Fruit fly (Drosophila melanogaster) S2 (cell line): Measurements from ENCODE around the gene Ser12.

ENCODE experiments used
- CG8478 ChIP-seq: fragments of >200 bp; optimal IDR thresholded peaks from 2 replicates; lab custom pipeline; 2018
- CTCF ChIP-seq, 2 experiments: fragments of >200 bp; optimal IDR thresholded peaks; 2 replicates each; lab custom pipeline; 2018

- TF ChIP-seq CG8478 = no peak
- no peak for TF ChIP-seq CTCF (optimal IDR thresholded peaks at IDR 0.05; lab: Kevin White, UChicago)
These were observed 12.9 kb downstream of the Ser12 start, which contains the start of gene Tengl3 for dm6 chr2L:2238151-2238550.
